Worm (Caenorhabditis elegans): ENCODE results near the gene F59B2.13.

ce11 chrIII:9017181-9017651 lies 9.6 kb downstream of the F59B2.13 start, which contains the start of gene F59B2.12:
- TF ChIP-seq ama-1 (optimal IDR thresholded peaks at IDR 0.05) (no peak), aly-1 (tag; optimal IDR thresholded peaks at IDR 0.05) (no peak), flt-1 (GFP tag; IDR thresholded peaks at IDR 0.05) (no peak), tbx-37 (GFP tag; conservative IDR thresholded peaks at IDR 0.05) (no peak), pes-1 (GFP tag; IDR thresholded peaks at IDR 0.05) (no peak), ceh-13 (GFP tag; optimal IDR thresholded peaks at IDR 0.05) (no peak), hmbx-1 (tag; optimal IDR thresholded peaks at IDR 0.05) (no peak), ceh-36 (tag; optimal IDR thresholded peaks at IDR 0.05) (no peak), sea-1 (GFP tag; conservative IDR thresholded peaks at IDR 0.05) (no peak), tbx-11 (GFP tag; IDR thresholded peaks at IDR 0.05) (no peak), scrt-1 (GFP tag; IDR thresholded peaks at IDR 0.05) (no peak)
